Worm (Caenorhabditis elegans): ENCODE data around the gene stdh-4.
"Not testable (repeated sequence)": the region's sequence is repeated elsewhere in the genome, so short reads cannot be mapped to it uniquely, and the experiment has no call there.

DNA sequence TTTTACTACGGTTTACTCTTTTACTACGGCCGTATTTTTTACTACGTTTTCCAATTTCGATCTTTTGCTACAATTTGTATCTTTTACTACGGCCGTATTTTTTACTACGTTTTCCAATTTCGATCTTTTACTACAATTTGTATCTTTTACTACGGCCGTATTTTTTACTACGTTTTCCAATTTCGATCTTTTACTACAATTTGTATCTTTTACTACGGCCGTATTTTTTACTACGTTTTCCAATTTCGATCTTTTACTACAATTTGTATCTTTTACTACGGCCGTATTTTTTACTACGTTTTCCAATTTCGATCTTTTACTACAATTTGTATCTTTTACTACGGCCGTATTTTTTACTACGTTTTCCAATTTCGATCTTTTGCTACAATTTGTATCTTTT lies 25.7 kb downstream of the stdh-4 start, which contains the start of gene F25G6.1:
- TF ChIP-seq sup-37 (GFP tag; optimal IDR thresholded peaks at IDR 0.05); snpc-4 (tag; optimal IDR thresholded peaks at IDR 0.05); ama-1 (optimal IDR thresholded peaks at IDR 0.05); ceh-8 (GFP tag; optimal IDR thresholded peaks at IDR 0.05); efl-1 (optimal IDR thresholded peaks at IDR 0.05); efl-1 (GFP tag; optimal IDR thresholded peaks at IDR 0.05 in 1 of 2); egl-27 (tag; optimal IDR thresholded peaks at IDR 0.05); mep-1 (tag; optimal IDR thresholded peaks at IDR 0.05); nhr-76 (tag; optimal IDR thresholded peaks at IDR 0.05); ceh-82 (tag; optimal IDR thresholded peaks at IDR 0.05); nhr-77 (tag; optimal IDR thresholded peaks at IDR 0.05); rnt-1 (tag; optimal IDR thresholded peaks at IDR 0.05): not testable (repeated sequence)

Measured in whole organism, L1 larva.